Worm (Caenorhabditis elegans): ENCODE data around the gene Y38F1A.1.

Gene Y38F1A.1

DNA sequence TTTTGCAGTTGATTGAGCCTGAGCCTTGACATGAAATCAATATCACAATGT lies 10.8 kb upstream of the Y38F1A.1 start, which contains the start of gene ptr-18:
ptr-18 (plus strand) TSS at position 9 of the 51 bp plus-strand sequence.
- TF ChIP-seq let-607 (tag; optimal IDR thresholded peaks at IDR 0.05) (no peak), F10E7.11 (tag; optimal IDR thresholded peaks at IDR 0.05) (no peak), mxl-1 (tag; optimal IDR thresholded peaks at IDR 0.05) (no peak), sdz-38 (tag; optimal IDR thresholded peaks at IDR 0.05) (no peak), nhr-80 (tag; optimal IDR thresholded peaks at IDR 0.05) (no peak), Y56A3A.18 (GFP tag; IDR thresholded peaks at IDR 0.05) (no peak), ceh-40 (GFP tag; IDR thresholded peaks at IDR 0.05) (no peak), ceh-27 (GFP tag; optimal IDR thresholded peaks at IDR 0.05) (no peak), D2030.7 (GFP tag; IDR thresholded peaks at IDR 0.05) (no peak), ztf-18 (tag; optimal IDR thresholded peaks at IDR 0.05) (no peak), T26A5.8 (tag; optimal IDR thresholded peaks at IDR 0.05) (no peak), B0019.2 (GFP tag; conservative IDR thresholded peaks at IDR 0.05) (no peak), lir-1 (GFP tag; conservative IDR thresholded peaks at IDR 0.05) (no peak), gei-17 (GFP tag; optimal IDR thresholded peaks at IDR 0.05) (no peak), snpc-4 (GFP tag; optimal IDR thresholded peaks at IDR 0.05) (no peak), snpc-4 (tag; optimal IDR thresholded peaks at IDR 0.05) (no peak), rec-8 (tag; optimal IDR thresholded peaks at IDR 0.05) (no peak), dpl-1 (GFP tag; optimal IDR thresholded peaks at IDR 0.05) (no peak), lin-26 (GFP tag; IDR thresholded peaks at IDR 0.05) (no peak), tbx-9 (tag; optimal IDR thresholded peaks at IDR 0.05; ENCODE audit: borderline replicate concordance) (no peak)

DNA sequence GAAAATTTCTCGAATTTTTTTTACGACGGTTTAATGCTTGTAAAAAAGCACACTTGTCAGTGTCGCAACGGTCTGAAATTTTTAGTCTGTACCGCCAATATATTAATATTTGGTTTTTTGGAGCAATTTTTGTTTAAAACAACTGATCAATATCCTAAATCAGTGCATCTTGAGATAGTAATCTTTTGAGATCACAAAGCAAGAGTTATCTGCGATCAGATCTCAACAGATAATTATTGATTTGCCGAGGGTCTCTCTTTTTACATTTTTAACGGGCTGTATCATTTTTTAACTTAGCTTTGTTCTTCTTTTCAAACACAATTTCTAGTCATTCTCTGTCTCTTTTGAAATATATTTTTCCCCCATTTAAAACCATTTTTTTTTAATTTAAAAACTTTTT lies 10.6 kb upstream of the Y38F1A.1 start:
- TF ChIP-seq attf-6 (GFP tag; IDR thresholded peaks at IDR 0.05): no peak
- TF ChIP-seq lir-1 (GFP tag; conservative IDR thresholded peaks at IDR 0.05): no peak
- TF ChIP-seq F52B5.7 (tag; optimal IDR thresholded peaks at IDR 0.05): no peak
- TF ChIP-seq nfya-1 (tag; optimal IDR thresholded peaks at IDR 0.05; ENCODE audit: borderline replicate concordance, insufficient read depth): no peak
- TF ChIP-seq aptf-3 (GFP tag; IDR thresholded peaks at IDR 0.05): no peak
- TF ChIP-seq ets-4 (GFP tag; optimal IDR thresholded peaks at IDR 0.05): no peak
- TF ChIP-seq let-607 (tag; optimal IDR thresholded peaks at IDR 0.05): no peak
- TF ChIP-seq F37B4.10 (GFP tag; IDR thresholded peaks at IDR 0.05): no peak
- TF ChIP-seq lin-40 (tag; optimal IDR thresholded peaks at IDR 0.05): no peak
- TF ChIP-seq F57A8.1 (GFP tag; optimal IDR thresholded peaks at IDR 0.05): no peak

DNA sequence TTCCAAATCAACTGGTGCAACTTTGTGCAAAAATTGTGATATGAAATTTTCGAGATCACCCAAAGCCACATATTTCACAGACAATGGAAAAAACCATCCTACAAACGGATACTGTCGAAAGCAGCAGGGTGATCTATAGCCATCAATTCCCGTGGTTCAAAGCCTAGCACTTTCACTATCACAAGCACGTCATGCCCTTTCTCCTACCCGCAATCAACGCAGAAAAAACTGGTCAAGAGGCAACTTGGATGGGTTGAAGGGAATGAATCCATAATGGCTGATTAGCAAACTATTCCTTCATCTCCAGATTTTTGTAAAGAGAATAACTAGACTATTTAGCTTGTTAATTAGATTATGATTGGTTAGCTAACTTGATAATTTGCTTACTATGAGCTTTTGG lies 7.2 kb upstream of the Y38F1A.1 start:
- no peak for TF ChIP-seq F10E7.11 (tag; optimal IDR thresholded peaks at IDR 0.05)
- TF ChIP-seq F57C9.4 (tag; optimal IDR thresholded peaks at IDR 0.05): no peak
- TF ChIP-seq let-526 (GFP tag; IDR thresholded peaks at IDR 0.05): no peak
- TF ChIP-seq ztf-6 (GFP tag; IDR thresholded peaks at IDR 0.05): no peak
- TF ChIP-seq egrh-3 (GFP tag; IDR thresholded peaks at IDR 0.05): no peak
- no peak for TF ChIP-seq snpc-1.3 (tag; optimal IDR thresholded peaks at IDR 0.05; ENCODE audit: insufficient read depth)
- no peak for TF ChIP-seq hmg-20 (GFP tag; IDR thresholded peaks at IDR 0.05)
- TF ChIP-seq mxl-1 (tag; optimal IDR thresholded peaks at IDR 0.05): no peak
- TF ChIP-seq cebp-2 (GFP tag; IDR thresholded peaks at IDR 0.05): no peak
- no peak for TF ChIP-seq athp-1 (tag; optimal IDR thresholded peaks at IDR 0.05)
- TF ChIP-seq hlh-26 (GFP tag; conservative IDR thresholded peaks at IDR 0.05): no peak
- no peak for TF ChIP-seq T26A5.8 (tag; optimal IDR thresholded peaks at IDR 0.05)
- no peak for TF ChIP-seq nfyb-1 (GFP tag; IDR thresholded peaks at IDR 0.05)
- no peak for TF ChIP-seq F52B5.7 (tag; optimal IDR thresholded peaks at IDR 0.05)
- no peak for TF ChIP-seq egl-44 (GFP tag; IDR thresholded peaks at IDR 0.05)
- TF ChIP-seq nhr-120 (GFP tag; IDR thresholded peaks at IDR 0.05): no peak

All from whole organism, young adult.